Fruit fly (Drosophila melanogaster) whole organism, embryonic: Measurements from ENCODE around the gene QC.

Experiments used
- Ada2b ChIP-seq: fragments of 200-800 bp; sonication (Bioruptor generic); IDR thresholded peaks from 2 replicates; pipeline ENCODE4 v1.3.6; 2022; ENCODE audit warnings: missing biosample characterization, missing genetic modification characterization
- Atf-2 ChIP-seq: fragments of 200-800 bp; sonication (Bioruptor generic); optimal IDR thresholded peaks from 2 replicates; lab custom pipeline; 2016; ENCODE audit warnings: missing biosample characterization, missing genetic modification characterization
- CG10209 ChIP-seq: fragments of 200-800 bp; sonication (Bioruptor generic); optimal IDR thresholded peaks from 3 replicates; lab custom pipeline; 2017; ENCODE audit warnings: missing biosample characterization, mild to moderate bottlenecking, missing genetic modification characterization, missing genetic modification reagents
- CG10267 ChIP-seq: fragments of 200-800 bp; sonication (Bioruptor generic); optimal IDR thresholded peaks from 2 replicates; lab custom pipeline; 2018; ENCODE audit warnings: missing biosample characterization, mild to moderate bottlenecking, missing genetic modification characterization, moderate library complexity
- CG10274 ChIP-seq: fragments of 200-800 bp; sonication (Bioruptor generic); optimal IDR thresholded peaks from 3 replicates; lab custom pipeline; 2017; ENCODE audit warnings: missing biosample characterization, mild to moderate bottlenecking, missing genetic modification characterization
- CG10321 ChIP-seq: fragments of 200-800 bp; sonication (Bioruptor generic); IDR thresholded peaks from 2 replicates; pipeline ENCODE4 v1.3.6; 2022; ENCODE audit warnings: missing biosample characterization, missing genetic modification characterization
- CG10366 ChIP-seq: fragments of 200-800 bp; sonication (Bioruptor generic); IDR thresholded peaks from 2 replicates; pipeline ENCODE4 v1.3.6; 2022; ENCODE audit warnings: missing biosample characterization, missing genetic modification characterization
- CG10654 ChIP-seq: fragments of 200-800 bp; sonication (Bioruptor generic); optimal IDR thresholded peaks from 2 replicates; lab custom pipeline; 2016; ENCODE audit warnings: missing biosample characterization, missing genetic modification characterization
- CG11560 ChIP-seq: fragments of 200-800 bp; sonication (Bioruptor generic); IDR thresholded peaks from 3 replicates; pipeline ENCODE4 v1.3.6; 2022; ENCODE audit warnings: missing biosample characterization, missing genetic modification characterization
- CG11723 ChIP-seq: fragments of 200-800 bp; sonication (Bioruptor generic); optimal IDR thresholded peaks from 2 replicates; lab custom pipeline; 2017; ENCODE audit warnings: missing biosample characterization, mild to moderate bottlenecking, missing genetic modification characterization
- CG14965 ChIP-seq: fragments of 200-800 bp; sonication (Bioruptor generic); optimal IDR thresholded peaks from 2 replicates; lab custom pipeline; 2016; ENCODE audit warnings: missing biosample characterization, missing genetic modification characterization, borderline replicate concordance
- CG1603 ChIP-seq: fragments of 200-800 bp; sonication (Bioruptor generic); optimal IDR thresholded peaks from 2 replicates; lab custom pipeline; 2019; ENCODE audit warnings: missing biosample characterization, mild to moderate bottlenecking, missing genetic modification characterization, moderate library complexity
- CG1647 ChIP-seq: fragments of 200-800 bp; sonication (Bioruptor generic); optimal IDR thresholded peaks from 3 replicates; lab custom pipeline; 2016; ENCODE audit warnings: missing biosample characterization, missing genetic modification characterization
- CG30020 ChIP-seq: fragments of 200-800 bp; optimal IDR thresholded peaks from 2 replicates; lab custom pipeline; 2019; ENCODE audit warnings: missing biosample characterization, mild to moderate bottlenecking, missing genetic modification characterization, moderate library complexity
- CG3163 ChIP-seq: fragments of 200-800 bp; sonication (Bioruptor generic); optimal IDR thresholded peaks from 3 replicates; lab custom pipeline; 2016; ENCODE audit warnings: missing biosample characterization, missing genetic modification characterization
- CG34376 ChIP-seq: fragments of 200-800 bp; sonication (Bioruptor generic); optimal IDR thresholded peaks from 2 replicates; lab custom pipeline; 2018; ENCODE audit warnings: missing biosample characterization, mild to moderate bottlenecking, missing genetic modification characterization
- CG3838 ChIP-seq: fragments of 200-800 bp; sonication (Bioruptor generic); optimal IDR thresholded peaks from 3 replicates; lab custom pipeline; 2016; ENCODE audit warnings: missing biosample characterization, missing genetic modification characterization
- CG4424 ChIP-seq: fragments of 200-800 bp; sonication (Bioruptor generic); optimal IDR thresholded peaks from 3 replicates; lab custom pipeline; 2016; ENCODE audit warnings: missing biosample characterization, missing genetic modification characterization
- CG4707 ChIP-seq: fragments of 200-800 bp; sonication (Bioruptor generic); optimal IDR thresholded peaks from 2 replicates; lab custom pipeline; 2018; ENCODE audit warnings: missing biosample characterization, mild to moderate bottlenecking, missing genetic modification characterization, moderate library complexity
- CG4730 ChIP-seq: fragments of 200-800 bp; sonication (Bioruptor generic); IDR thresholded peaks from 2 replicates; pipeline ENCODE4 v1.3.6; 2022; ENCODE audit warnings: missing biosample characterization, missing genetic modification characterization
- CG6683 ChIP-seq: fragments of 200-800 bp; sonication (Bioruptor generic); optimal IDR thresholded peaks from 2 replicates; lab custom pipeline; 2017; ENCODE audit warnings: missing biosample characterization, mild to moderate bottlenecking, missing genetic modification characterization, missing genetic modification reagents
- CG7745 ChIP-seq: fragments of 200-800 bp; sonication (Bioruptor generic); optimal IDR thresholded peaks from 2 replicates; lab custom pipeline; 2018; ENCODE audit warnings: missing biosample characterization, mild to moderate bottlenecking, missing genetic modification characterization, moderate library complexity
- CG9609 ChIP-seq: fragments of 200-800 bp; sonication (Bioruptor generic); optimal IDR thresholded peaks from 3 replicates; lab custom pipeline; 2016; ENCODE audit warnings: missing biosample characterization, missing genetic modification characterization
- CG9727 ChIP-seq: fragments of 200-800 bp; sonication (Bioruptor generic); optimal IDR thresholded peaks from 3 replicates; lab custom pipeline; 2017; ENCODE audit warnings: missing biosample characterization, mild to moderate bottlenecking, missing genetic modification characterization
- CG9817 ChIP-seq: fragments of 200-800 bp; sonication (Bioruptor generic); optimal IDR thresholded peaks from 2 replicates; lab custom pipeline; 2018; ENCODE audit warnings: missing biosample characterization, mild to moderate bottlenecking, missing genetic modification characterization, moderate library complexity
- Deaf1 ChIP-seq: fragments of 200-800 bp; optimal IDR thresholded peaks from 3 replicates; lab custom pipeline; 2019; ENCODE audit warnings: missing biosample characterization, mild to moderate bottlenecking, missing genetic modification characterization, moderate library complexity
- E2f1 ChIP-seq: fragments of 200-800 bp; sonication (Bioruptor generic); IDR thresholded peaks from 2 replicates; pipeline ENCODE4 v1.3.6; 2022; ENCODE audit warnings: missing biosample characterization, missing genetic modification characterization
- HLH54F ChIP-seq: fragments of 200-800 bp; sonication (Bioruptor generic); optimal IDR thresholded peaks from 3 replicates; lab custom pipeline; 2016; ENCODE audit warnings: missing biosample characterization, missing genetic modification characterization
- Hmx ChIP-seq: fragments of 200-800 bp; sonication (Bioruptor generic); optimal IDR thresholded peaks from 2 replicates; lab custom pipeline; 2016; ENCODE audit warnings: missing biosample characterization, missing genetic modification characterization
- Jarid2 ChIP-seq: fragments of 200-800 bp; sonication (Bioruptor generic); optimal IDR thresholded peaks from 3 replicates; lab custom pipeline; 2017; ENCODE audit warnings: mild to moderate bottlenecking, missing biosample characterization, missing genetic modification reagents, missing genetic modification characterization
- Lim3 ChIP-seq: fragments of 200-800 bp; sonication (Bioruptor generic); IDR thresholded peaks from 2 replicates; pipeline ENCODE4 v1.3.6; 2022; ENCODE audit warnings: missing biosample characterization, missing genetic modification characterization
- Med ChIP-seq: fragments of 200-800 bp; sonication (Bioruptor generic); peaks from one replicate; lab custom pipeline; 2016; ENCODE audit warnings: missing biosample characterization, missing genetic modification characterization, mild to moderate bottlenecking, inconsistent platforms, moderate library complexity
- Neu2 ChIP-seq: fragments of 200-800 bp; sonication (Bioruptor generic); optimal IDR thresholded peaks from 3 replicates; lab custom pipeline; 2016; ENCODE audit warnings: missing biosample characterization, missing genetic modification characterization, borderline replicate concordance
- Poxn ChIP-seq: fragments of 200-800 bp; sonication (Bioruptor generic); IDR thresholded peaks from 2 replicates; pipeline ENCODE4 v1.3.6; 2022; ENCODE audit warnings: missing biosample characterization, missing genetic modification characterization
- Rfx ChIP-seq: fragments of 200-800 bp; sonication (Bioruptor generic); IDR thresholded peaks from 2 replicates; pipeline ENCODE4 v1.3.6; 2022; ENCODE audit warnings: missing biosample characterization, missing genetic modification characterization
- ase ChIP-seq: fragments of 200-800 bp; sonication (Bioruptor generic); IDR thresholded peaks from 3 replicates; pipeline ENCODE4 v1.3.6; 2022; ENCODE audit warnings: missing biosample characterization, missing genetic modification characterization
- ash1 ChIP-seq: fragments of 200-800 bp; sonication (Bioruptor generic); optimal IDR thresholded peaks from 2 replicates; lab custom pipeline; 2018; ENCODE audit warnings: missing biosample characterization, mild to moderate bottlenecking, missing genetic modification characterization
- btn ChIP-seq: fragments of 200-800 bp; sonication (Bioruptor generic); optimal IDR thresholded peaks from 2 replicates; lab custom pipeline; 2016; ENCODE audit warnings: missing biosample characterization, missing genetic modification characterization
- chinmo ChIP-seq: fragments of 200-800 bp; sonication (Bioruptor generic); IDR thresholded peaks from 4 replicates; pipeline ENCODE4 v1.3.6; 2022; ENCODE audit warnings: missing biosample characterization, missing genetic modification characterization; ENCODE audit not compliant: partially characterized antibody
- chm ChIP-seq: fragments of 200-800 bp; sonication (Bioruptor generic); IDR thresholded peaks from 2 replicates; pipeline ENCODE4 v1.3.6; 2022; ENCODE audit warnings: missing biosample characterization, missing genetic modification characterization
- ci ChIP-seq: fragments of 200-800 bp; sonication (Bioruptor generic); IDR thresholded peaks from 3 replicates; pipeline ENCODE4 v1.3.6; 2022; ENCODE audit warnings: missing biosample characterization, missing genetic modification characterization
- croc ChIP-seq: fragments of 200-800 bp; sonication (Bioruptor generic); conservative IDR thresholded peaks from 3 replicates; pipeline ENCODE4 v1.3.6; 2022; ENCODE audit warnings: missing biosample characterization, missing genetic modification characterization
- dati ChIP-seq: fragments of 200-800 bp; sonication (Bioruptor generic); IDR thresholded peaks from 2 replicates; pipeline ENCODE4 v1.3.6; 2022; ENCODE audit warnings: missing biosample characterization, missing genetic modification characterization
- dmrt99B ChIP-seq: fragments of 200-800 bp; sonication (Bioruptor generic); optimal IDR thresholded peaks from 2 replicates; lab custom pipeline; 2018; ENCODE audit warnings: missing biosample characterization, mild to moderate bottlenecking, missing genetic modification characterization, moderate library complexity
- ro ChIP-seq: fragments of 200-800 bp; sonication (Bioruptor generic); IDR thresholded peaks from 2 replicates; pipeline ENCODE4 v1.3.6; 2022; ENCODE audit warnings: missing biosample characterization, missing genetic modification characterization
- row ChIP-seq: fragments of 200-800 bp; sonication (Bioruptor generic); IDR thresholded peaks from 3 replicates; pipeline ENCODE4 v1.3.6; 2022; ENCODE audit warnings: missing biosample characterization, missing genetic modification characterization
- schlank ChIP-seq: fragments of 200-800 bp; sonication (Bioruptor generic); optimal IDR thresholded peaks from 2 replicates; lab custom pipeline; 2018; ENCODE audit warnings: missing biosample characterization, mild to moderate bottlenecking, missing genetic modification characterization
- sens ChIP-seq: fragments of 200-800 bp; sonication (Bioruptor generic); peaks from one replicate; lab custom pipeline; 2016; ENCODE audit warnings: missing biosample characterization, missing genetic modification characterization
- sob ChIP-seq: fragments of 200-800 bp; sonication (Bioruptor generic); IDR thresholded peaks from 2 replicates; pipeline ENCODE4 v1.3.6; 2022; ENCODE audit warnings: missing biosample characterization, missing genetic modification characterization
- ttk ChIP-seq: fragments of 200-800 bp; sonication (Bioruptor generic); IDR thresholded peaks from 2 replicates; pipeline ENCODE4 v2.1.2; 2022; ENCODE audit warnings: missing biosample characterization, missing genetic modification characterization
- vvl ChIP-seq: fragments of 200-800 bp; sonication (Bioruptor generic); IDR thresholded peaks from 2 replicates; pipeline ENCODE4 v1.3.6; 2022; ENCODE audit warnings: missing biosample characterization, missing genetic modification characterization
- wor ChIP-seq: fragments of 200-800 bp; sonication (Bioruptor generic); IDR thresholded peaks from 2 replicates; pipeline ENCODE4 v1.3.6; 2022; ENCODE audit warnings: missing biosample characterization, missing genetic modification characterization

QC gene

DNA sequence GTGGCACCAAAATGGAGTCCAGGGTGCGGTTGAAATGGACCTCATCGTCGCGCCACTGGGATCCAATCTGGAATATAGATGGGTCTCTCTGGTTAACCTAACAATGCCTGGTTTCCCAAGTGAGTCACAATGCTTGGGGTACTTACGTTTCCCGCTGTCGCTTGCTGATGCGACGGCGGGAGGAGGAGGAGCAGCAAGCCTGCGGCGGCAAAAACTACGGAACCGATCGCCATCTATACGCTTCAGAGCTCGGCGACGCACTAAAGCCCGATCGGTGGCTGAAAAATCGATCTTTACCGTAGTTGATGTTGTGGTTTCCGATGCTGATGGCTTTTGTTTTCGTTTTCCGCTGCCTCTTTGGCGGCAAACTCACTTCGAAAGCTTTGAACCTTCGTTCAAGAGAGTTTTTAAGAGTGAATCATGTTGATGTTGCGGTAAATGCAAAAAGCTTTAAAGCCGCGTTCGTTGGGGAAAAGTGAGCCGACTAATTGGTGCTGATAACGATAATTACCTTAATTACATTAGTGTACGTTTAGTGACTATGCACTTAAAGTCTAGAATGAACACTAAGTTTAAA is at the start of gene QC (continued):
- 0 out of 2 replicates have a peak, but pooled peaks have one; percentile 11 for TF ChIP-seq Rfx (GFP tag; lab: Robert Waterston, UW)
- TF ChIP-seq sob (GFP tag; lab: Robert Waterston, UW), result peak; percentile 35; the same call in 1 of the 2 replicates
- no peak for TF ChIP-seq CG9727 (GFP tag; lab: Kevin White, UChicago)
- TF ChIP-seq CG10267 (tag; lab: Kevin White, UChicago), result no peak
- no peak for TF ChIP-seq HLH54F (GFP tag; lab: Kevin White, UChicago)
- no peak for TF ChIP-seq ro (GFP tag; lab: Robert Waterston, UW)
- no peak for TF ChIP-seq CG4424 (GFP tag; lab: Kevin White, UChicago)
- no peak for TF ChIP-seq CG11723 (GFP tag; lab: Kevin White, UChicago)
- TF ChIP-seq Atf-2 (GFP tag; lab: Kevin White, UChicago), result no peak
- TF ChIP-seq vvl (GFP tag; lab: Robert Waterston, UW), result peak; percentile 45; the same call in 1 of the 2 replicates
- no peak for TF ChIP-seq Poxn
- no peak for TF ChIP-seq CG34376 (GFP tag; lab: Kevin White, UChicago)
- no peak for TF ChIP-seq CG10274 (GFP tag; lab: Kevin White, UChicago)
- TF ChIP-seq sens, result no peak
- no peak for TF ChIP-seq CG10654 (GFP tag; lab: Kevin White, UChicago)
- no peak for TF ChIP-seq Lim3 (GFP tag; lab: Robert Waterston, UW)
- TF ChIP-seq CG30020 (tag; lab: Kevin White, UChicago), result no peak
- no peak for TF ChIP-seq CG10366 (GFP tag; lab: Robert Waterston, UW)
- no peak for TF ChIP-seq CG7745
- 0 out of 3 replicates have a peak, but pooled peaks have one; percentile 20 for TF ChIP-seq ase (GFP tag; lab: Robert Waterston, UW)
- no peak for TF ChIP-seq btn (GFP tag; lab: Kevin White, UChicago)
- TF ChIP-seq CG11560 (tag; lab: Robert Waterston, UW), result no peak
- peak; percentile 92 for TF ChIP-seq CG3163 (GFP tag; lab: Kevin White, UChicago)
- no peak for TF ChIP-seq Ada2b
- peak; percentile 64 for TF ChIP-seq Jarid2
- no peak for TF ChIP-seq Neu2 (GFP tag; lab: Kevin White, UChicago)
- no peak for TF ChIP-seq CG9609 (GFP tag; lab: Kevin White, UChicago)
- TF ChIP-seq CG6683, result no peak
- no peak for TF ChIP-seq CG4730 (GFP tag; lab: Robert Waterston, UW)
- TF ChIP-seq CG10321 (GFP tag; lab: Robert Waterston, UW), result no peak
- TF ChIP-seq E2f1 (GFP tag; lab: Robert Waterston, UW), result no peak
- TF ChIP-seq chm (GFP tag; lab: Robert Waterston, UW), result no peak
- no peak for TF ChIP-seq ttk (GFP tag; lab: Robert Waterston, UW)
- TF ChIP-seq CG9817, result no peak
- no peak for TF ChIP-seq schlank (tag; lab: Kevin White, UChicago)
- TF ChIP-seq Med, result peak; percentile 43
- no peak for TF ChIP-seq croc (GFP tag; lab: Robert Waterston, UW)
- no peak for TF ChIP-seq wor (GFP tag; lab: Robert Waterston, UW)
- peak; percentile 91 for TF ChIP-seq Deaf1 (tag; lab: Kevin White, UChicago)
- no peak for TF ChIP-seq CG1603 (tag; lab: Kevin White, UChicago)
- TF ChIP-seq ash1, result no peak
- peak; percentile 43; the same call in 1 of the 3 replicates for TF ChIP-seq ci (GFP tag; lab: Robert Waterston, UW)
- TF ChIP-seq CG1647 (GFP tag; lab: Kevin White, UChicago), result no peak
- no peak for TF ChIP-seq CG10209 (GFP tag; lab: Kevin White, UChicago)
- no peak for TF ChIP-seq Hmx (GFP tag; lab: Kevin White, UChicago)
- peak; percentile 83; the same call in 2 of the 4 replicates for TF ChIP-seq chinmo (GFP tag; lab: Robert Waterston, UW)
- no peak for TF ChIP-seq CG3838
- TF ChIP-seq dati (GFP tag; lab: Robert Waterston, UW), result no peak
- no peak for TF ChIP-seq row (GFP tag; lab: Robert Waterston, UW)
- TF ChIP-seq dmrt99B (tag; lab: Kevin White, UChicago), result no peak
- TF ChIP-seq CG14965 (GFP tag; lab: Kevin White, UChicago), result no peak
- TF ChIP-seq CG4707 (GFP tag; lab: Kevin White, UChicago), result no peak
